Worm (Caenorhabditis elegans): ENCODE measurements around the gene C45H4.14.

Gene C45H4.14

DNA sequence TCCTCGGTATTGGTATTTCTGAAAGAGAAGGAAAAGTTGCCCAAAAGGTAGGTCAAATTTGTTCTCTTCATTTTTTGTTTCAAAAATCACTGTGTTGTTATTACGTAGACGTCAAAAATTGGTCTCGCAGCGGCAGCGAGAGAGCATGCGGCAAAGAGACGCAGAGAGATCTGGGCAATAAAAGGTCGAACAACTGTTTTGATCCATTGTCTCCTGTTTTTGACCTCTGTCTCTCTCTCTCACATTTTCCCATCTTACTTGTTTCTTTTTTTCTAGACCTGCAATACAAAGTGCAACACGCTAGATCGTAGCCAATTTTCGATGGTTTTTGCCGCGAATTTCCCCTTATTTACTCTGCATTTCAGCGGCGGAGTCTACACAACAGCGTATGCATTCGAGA is 32.7 kb downstream of the C45H4.14 start:
- TF ChIP-seq R02D3.7 (tag; optimal IDR thresholded peaks at IDR 0.05) = no peak
- TF ChIP-seq mdl-1 (tag; optimal IDR thresholded peaks at IDR 0.05) = no peak
- no peak for TF ChIP-seq egl-27 (tag; optimal IDR thresholded peaks at IDR 0.05)
- no peak for TF ChIP-seq ceh-16 (tag; optimal IDR thresholded peaks at IDR 0.05)
- TF ChIP-seq nhr-76 (tag; optimal IDR thresholded peaks at IDR 0.05) = no peak
- no peak for TF ChIP-seq nhr-12 (tag; optimal IDR thresholded peaks at IDR 0.05)
- no peak for TF ChIP-seq nhr-43 (tag; optimal IDR thresholded peaks at IDR 0.05; ENCODE audit: poor library complexity, severe bottlenecking)
- peak; percentile 11 for TF ChIP-seq lin-39 (tag; optimal IDR thresholded peaks at IDR 0.05)
- no peak for TF ChIP-seq nhr-28 (tag; optimal IDR thresholded peaks at IDR 0.05)
- TF ChIP-seq ama-1 (optimal IDR thresholded peaks at IDR 0.05) = no peak
- peak; percentile 21 for TF ChIP-seq elt-2 (tag; optimal IDR thresholded peaks at IDR 0.05)
- TF ChIP-seq elt-3 (tag; optimal IDR thresholded peaks at IDR 0.05) = no peak
- no peak for TF ChIP-seq ZK546.5 (tag; optimal IDR thresholded peaks at IDR 0.05)
- TF ChIP-seq snpc-4 (tag; optimal IDR thresholded peaks at IDR 0.05) = no peak
- TF ChIP-seq fkh-10 (GFP tag; optimal IDR thresholded peaks at IDR 0.05) = no peak
- no peak for TF ChIP-seq jun-1 (tag; optimal IDR thresholded peaks at IDR 0.05)

DNA sequence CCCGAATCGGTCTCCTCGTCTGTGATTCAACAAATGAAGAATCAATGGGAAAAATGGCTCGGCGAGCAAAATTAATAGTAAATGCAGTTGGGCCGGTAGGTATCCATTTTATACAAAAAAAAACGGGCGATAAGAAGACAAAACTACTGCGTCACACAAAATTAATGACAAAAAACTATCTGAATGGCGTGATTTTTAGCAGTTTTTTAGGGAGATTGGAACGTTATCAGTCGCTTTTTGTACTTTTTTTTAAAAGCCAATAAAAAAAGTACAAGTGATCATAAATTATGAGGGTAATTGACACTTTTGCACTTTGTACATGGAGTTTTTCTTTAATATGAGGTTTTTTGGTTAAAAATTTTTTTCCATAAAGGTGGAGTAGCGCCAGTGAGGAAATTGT is 36.1 kb downstream of the C45H4.14 start:
- no peak for TF ChIP-seq lin-39 (tag; optimal IDR thresholded peaks at IDR 0.05)
- no peak for TF ChIP-seq nhr-23 (tag; optimal IDR thresholded peaks at IDR 0.05)
- peak; percentile 72 for TF ChIP-seq pqm-1 (tag; optimal IDR thresholded peaks at IDR 0.05)
- TF ChIP-seq elt-3 (tag; optimal IDR thresholded peaks at IDR 0.05) = no peak
- no peak for TF ChIP-seq nhr-25 (tag; optimal IDR thresholded peaks at IDR 0.05)
- TF ChIP-seq nhr-28 (tag; optimal IDR thresholded peaks at IDR 0.05) = no peak
- TF ChIP-seq nhr-11 (tag; optimal IDR thresholded peaks at IDR 0.05) = no peak
- no peak for TF ChIP-seq eor-1 (tag; optimal IDR thresholded peaks at IDR 0.05)
- TF ChIP-seq tbx-2 (tag; optimal IDR thresholded peaks at IDR 0.05) = no peak
- TF ChIP-seq hmg-11 (tag; optimal IDR thresholded peaks at IDR 0.05) = no peak
- no peak for TF ChIP-seq elt-1 (tag; optimal IDR thresholded peaks at IDR 0.05)
- TF ChIP-seq pha-4 (tag; optimal IDR thresholded peaks at IDR 0.05) = no peak
- TF ChIP-seq elt-2 (tag; optimal IDR thresholded peaks at IDR 0.05) = peak; percentile 84

ce11 chrV:2122517-2122916 is 36.7 kb downstream of the C45H4.14 start, which contains the start of gene F22F7.2:
F22F7.2 (plus strand) TSS chrV:2122782.
- no peak for TF ChIP-seq nhr-11 (tag; optimal IDR thresholded peaks at IDR 0.05)
- TF ChIP-seq fkh-2 (tag; optimal IDR thresholded peaks at IDR 0.05) = no peak
- peak; percentile 52 for TF ChIP-seq elt-2 (tag; optimal IDR thresholded peaks at IDR 0.05)
- peak; percentile 3 for TF ChIP-seq nfya-1 (tag; optimal IDR thresholded peaks at IDR 0.05; ENCODE audit: insufficient read depth)
- peak; percentile 31 for TF ChIP-seq pqm-1 (tag; optimal IDR thresholded peaks at IDR 0.05)

ce11 chrV:2121910-2122362 is 37.3 kb downstream of the C45H4.14 start, which contains the start of gene F22F7.8:
F22F7.8 (minus strand) TSS chrV:2121960.
- no peak for TF ChIP-seq ceh-16 (tag; optimal IDR thresholded peaks at IDR 0.05)
- TF ChIP-seq mdl-1 (tag; optimal IDR thresholded peaks at IDR 0.05) = no peak
- no peak for TF ChIP-seq ztf-4 (tag; optimal IDR thresholded peaks at IDR 0.05)
- no peak for TF ChIP-seq nfya-1 (tag; optimal IDR thresholded peaks at IDR 0.05; ENCODE audit: insufficient read depth)
- no peak for TF ChIP-seq hmg-11 (tag; optimal IDR thresholded peaks at IDR 0.05)
- TF ChIP-seq nhr-28 (tag; optimal IDR thresholded peaks at IDR 0.05) = no peak
- TF ChIP-seq nhr-11 (tag; optimal IDR thresholded peaks at IDR 0.05) = no peak
- no peak for TF ChIP-seq tbx-2 (tag; optimal IDR thresholded peaks at IDR 0.05)
- no peak for TF ChIP-seq sea-2 (GFP tag; optimal IDR thresholded peaks at IDR 0.05)
- no peak for TF ChIP-seq snpc-4 (tag; optimal IDR thresholded peaks at IDR 0.05)
- no peak for TF ChIP-seq R02D3.7 (tag; optimal IDR thresholded peaks at IDR 0.05)
- TF ChIP-seq elt-1 (tag; optimal IDR thresholded peaks at IDR 0.05) = no peak
- TF ChIP-seq fkh-2 (tag; optimal IDR thresholded peaks at IDR 0.05) = no peak
- no peak for TF ChIP-seq lin-15B (tag; optimal IDR thresholded peaks at IDR 0.05)
- TF ChIP-seq nhr-25 (tag; optimal IDR thresholded peaks at IDR 0.05) = no peak
- no peak for TF ChIP-seq egl-5 (tag; optimal IDR thresholded peaks at IDR 0.05)

DNA sequence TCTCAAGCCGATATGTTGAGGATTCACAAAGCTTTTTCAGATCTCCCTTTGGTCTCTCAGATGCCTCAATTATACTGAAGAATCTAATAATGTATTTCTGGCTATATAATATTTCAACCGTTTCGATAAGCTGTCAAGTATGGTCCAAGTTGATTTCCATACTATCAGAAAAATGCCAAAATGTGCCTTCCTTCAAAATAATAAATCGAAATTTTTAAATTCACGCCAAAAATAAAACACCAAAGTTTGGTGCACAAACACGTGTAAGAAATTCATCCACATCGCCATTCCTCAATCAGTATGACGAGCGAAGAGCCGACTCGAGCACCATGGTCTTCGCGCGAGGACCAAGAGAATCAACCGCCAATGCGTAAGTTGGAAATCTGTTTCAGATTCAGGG is 39.7 kb downstream of the C45H4.14 start, which contains the start of gene F22F7.11:
Gene F22F7.11, plus strand, starts transcription at position 301 of the 400 bp plus-strand sequence.
- TF ChIP-seq nhr-11 (tag; optimal IDR thresholded peaks at IDR 0.05) (no peak), nhr-23 (tag; optimal IDR thresholded peaks at IDR 0.05) (no peak), nhr-67 (tag; optimal IDR thresholded peaks at IDR 0.05) (no peak), elt-2 (tag; optimal IDR thresholded peaks at IDR 0.05) (no peak), lin-15B (tag; optimal IDR thresholded peaks at IDR 0.05) (no peak), elt-3 (tag; optimal IDR thresholded peaks at IDR 0.05) (no peak), nhr-77 (tag; optimal IDR thresholded peaks at IDR 0.05) (no peak)

Measured in whole organism, L3 larva.